Worm (Caenorhabditis elegans) whole organism, L2 larva: ENCODE results near the gene R107.9.

Experiments used
- F13H6.1 ChIP-seq: sonication (generic microtip); optimal IDR thresholded peaks from 2 replicates; lab custom pipeline; 2016; ENCODE audit warnings: missing genetic modification characterization, missing compliant biosample characterization
- R02D3.7 ChIP-seq: fragments of 150-350 bp; optimal IDR thresholded peaks from 2 replicates; lab custom pipeline; 2014; ENCODE audit warnings: missing biosample characterization, missing genetic modification characterization
- ZK546.5 ChIP-seq: sonication (generic microtip); optimal IDR thresholded peaks from 2 replicates; lab custom pipeline; 2017; ENCODE audit warnings: missing biosample characterization, missing genetic modification characterization
- alr-1 ChIP-seq: fragments of 150-350 bp; optimal IDR thresholded peaks from 2 replicates; lab custom pipeline; 2014; ENCODE audit warnings: missing biosample characterization, missing genetic modification characterization
- aly-2 ChIP-seq: fragments of 150-350 bp; optimal IDR thresholded peaks from 2 replicates; lab custom pipeline; 2014; ENCODE audit warnings: missing biosample characterization, missing genetic modification characterization
- ama-1 ChIP-seq: fragments of 150-350 bp; optimal IDR thresholded peaks from 2 replicates; lab custom pipeline; 2018; ENCODE audit warnings: inconsistent platforms
- blmp-1 ChIP-seq: sonication (generic microtip); optimal IDR thresholded peaks from 2 replicates; lab custom pipeline; 2017; ENCODE audit warnings: missing genetic modification characterization, mild to moderate bottlenecking, missing compliant biosample characterization, antibody characterized with exemption, moderate library complexity; ENCODE audit not compliant: insufficient read depth
- ceh-16 ChIP-seq: fragments of 150-350 bp; optimal IDR thresholded peaks from 2 replicates; lab custom pipeline; 2014; ENCODE audit warnings: missing biosample characterization, missing genetic modification characterization
- ceh-82 ChIP-seq: fragments of 150-350 bp; optimal IDR thresholded peaks from 2 replicates; lab custom pipeline; 2014; ENCODE audit warnings: missing biosample characterization, missing genetic modification characterization
- crh-2 ChIP-seq: sonication (generic microtip); optimal IDR thresholded peaks from 2 replicates; lab custom pipeline; 2017; ENCODE audit warnings: missing biosample characterization, missing genetic modification characterization
- elt-1 ChIP-seq: fragments of 150-350 bp; optimal IDR thresholded peaks from 2 replicates; lab custom pipeline; 2014; ENCODE audit warnings: missing biosample characterization, missing genetic modification characterization
- elt-3 ChIP-seq: sonication (generic microtip); optimal IDR thresholded peaks from 2 replicates; lab custom pipeline; 2017; ENCODE audit warnings: missing biosample characterization, missing genetic modification characterization
- fos-1 ChIP-seq: fragments of 150-350 bp; optimal IDR thresholded peaks from 2 replicates; lab custom pipeline; 2014; ENCODE audit warnings: missing biosample characterization, missing genetic modification characterization
- gmeb-1 ChIP-seq: fragments of 150-350 bp; optimal IDR thresholded peaks from 2 replicates; lab custom pipeline; 2014; ENCODE audit warnings: missing biosample characterization, missing genetic modification characterization
- lin-11 ChIP-seq: fragments of 150-350 bp; sonication (generic microtip); optimal IDR thresholded peaks from 2 replicates; lab custom pipeline; 2014; ENCODE audit warnings: missing biosample characterization, missing genetic modification characterization, inconsistent platforms, mixed read lengths
- lin-13 ChIP-seq: fragments of 150-350 bp; optimal IDR thresholded peaks from 2 replicates; lab custom pipeline; 2014; ENCODE audit warnings: missing biosample characterization, missing genetic modification reagents, missing genetic modification characterization
- lin-39 ChIP-seq: fragments of 150-350 bp; optimal IDR thresholded peaks from 2 replicates; lab custom pipeline; 2014; ENCODE audit warnings: missing biosample characterization, missing genetic modification reagents, missing genetic modification characterization
- lsy-2 ChIP-seq, 2 experiments: fragments of 150-350 bp in 1 of 2; sonication (generic microtip) in 1 of 2; optimal IDR thresholded peaks; 2 replicates each; lab custom pipeline; 2014 to 2017; ENCODE audit warnings: missing biosample characterization in 2 of 2, missing genetic modification characterization in 2 of 2
- mab-5 ChIP-seq: fragments of 150-350 bp; optimal IDR thresholded peaks from 2 replicates; lab custom pipeline; 2014; ENCODE audit warnings: missing biosample characterization, missing genetic modification characterization
- mbf-1 ChIP-seq: sonication (generic microtip); optimal IDR thresholded peaks from 2 replicates; lab custom pipeline; 2017; ENCODE audit warnings: missing biosample characterization, missing genetic modification characterization
- mdl-1 ChIP-seq, 2 experiments: fragments of 150-350 bp in 1 of 2; sonication (generic microtip) in 1 of 2; optimal IDR thresholded peaks; 2 replicates each; lab custom pipeline; 2017; ENCODE audit warnings: missing biosample characterization in 2 of 2, missing genetic modification characterization in 2 of 2
- nhr-11 ChIP-seq: fragments of 150-350 bp; optimal IDR thresholded peaks from 2 replicates; lab custom pipeline; 2014; ENCODE audit warnings: missing biosample characterization, missing genetic modification characterization
- nhr-12 ChIP-seq: fragments of 150-350 bp; optimal IDR thresholded peaks from 2 replicates; lab custom pipeline; 2014; ENCODE audit warnings: missing biosample characterization, missing genetic modification characterization
- nhr-23 ChIP-seq: fragments of 150-350 bp; optimal IDR thresholded peaks from 2 replicates; lab custom pipeline; 2014; ENCODE audit warnings: missing biosample characterization, missing genetic modification reagents, missing genetic modification characterization
- nhr-237 ChIP-seq: fragments of 150-350 bp; optimal IDR thresholded peaks from 2 replicates; lab custom pipeline; 2014; ENCODE audit warnings: missing biosample characterization, missing genetic modification characterization
- nhr-25 ChIP-seq: fragments of 150-350 bp; sonication (generic microtip); optimal IDR thresholded peaks from 3 replicates; lab custom pipeline; 2014; ENCODE audit warnings: missing biosample characterization, missing genetic modification characterization
- nhr-6 ChIP-seq: fragments of 150-350 bp; optimal IDR thresholded peaks from 2 replicates; lab custom pipeline; 2014; ENCODE audit warnings: missing biosample characterization, missing genetic modification characterization
- nhr-77 ChIP-seq: fragments of 150-350 bp; optimal IDR thresholded peaks from 2 replicates; lab custom pipeline; 2014; ENCODE audit warnings: missing biosample characterization, missing genetic modification characterization
- peb-1 ChIP-seq: fragments of 150-350 bp; optimal IDR thresholded peaks from 2 replicates; lab custom pipeline; 2014; ENCODE audit warnings: missing biosample characterization, missing genetic modification characterization
- sem-4 ChIP-seq: fragments of 150-350 bp; optimal IDR thresholded peaks from 2 replicates; lab custom pipeline; 2014; ENCODE audit warnings: missing biosample characterization, missing genetic modification reagents, missing genetic modification characterization
- skn-1 ChIP-seq: sonication (generic microtip); optimal IDR thresholded peaks from 2 replicates; lab custom pipeline; 2017; ENCODE audit warnings: missing biosample characterization, missing genetic modification characterization
- sma-3 ChIP-seq: sonication (generic microtip); optimal IDR thresholded peaks from 2 replicates; lab custom pipeline; 2016; ENCODE audit warnings: missing genetic modification reagents, missing genetic modification characterization, missing compliant biosample characterization
- sma-9 ChIP-seq, 2 experiments: fragments of 150-350 bp in 1 of 2; sonication (generic microtip) in 1 of 2; optimal IDR thresholded peaks; 2 replicates each; lab custom pipeline; 2014 to 2016; ENCODE audit warnings: missing genetic modification characterization in 2 of 2, mild to moderate bottlenecking in 1 of 2, missing biosample characterization in 1 of 2, missing compliant biosample characterization in 1 of 2, missing genetic modification reagents in 1 of 2, moderate library complexity in 1 of 2
- unc-39 ChIP-seq: fragments of 150-350 bp; optimal IDR thresholded peaks from 2 replicates; lab custom pipeline; 2014; ENCODE audit warnings: missing biosample characterization, missing genetic modification characterization
- unc-55 ChIP-seq: fragments of 150-350 bp; sonication (generic microtip); optimal IDR thresholded peaks from 3 replicates; lab custom pipeline; 2014; ENCODE audit warnings: missing biosample characterization, missing genetic modification reagents, missing genetic modification characterization
- zag-1 ChIP-seq: fragments of 150-350 bp; optimal IDR thresholded peaks from 2 replicates; lab custom pipeline; 2014; ENCODE audit warnings: missing biosample characterization, missing genetic modification characterization
- ztf-1 ChIP-seq: fragments of 200-800 bp; sonication (Bioruptor generic); conservative IDR thresholded peaks from 2 replicates; pipeline ENCODE4 v1.3.6; 2022; ENCODE audit warnings: missing genetic modification characterization, missing compliant biosample characterization
- ztf-4 ChIP-seq: fragments of 150-350 bp; optimal IDR thresholded peaks from 2 replicates; lab custom pipeline; 2014; ENCODE audit warnings: missing biosample characterization, missing genetic modification characterization

R107.9 gene

ce11 chrIII:9001491-9001890 lies 36.3 kb upstream of the R107.9 start:
- TF ChIP-seq unc-55 (GFP tag; lab: Kevin White, UChicago) (no peak), lin-39 (tag; lab: Kevin White, UChicago) (no peak), lin-13 (GFP tag; lab: Kevin White, UChicago) (no peak), elt-3 (no peak), unc-39 (no peak), sma-9 (GFP tag; optimal IDR thresholded peaks at IDR 0.05; lab: Kevin White, UChicago) (no peak), sma-9 (tag; optimal IDR thresholded peaks at IDR 0.05; lab: Kevin White, UChicago) (no peak), gmeb-1 (tag; lab: Kevin White, UChicago) (no peak), nhr-23 (tag; lab: Kevin White, UChicago) (no peak), lin-11 (tag; lab: Kevin White, UChicago) (no peak), ama-1 (lab: Kevin White, UChicago) (no peak), ztf-1 (GFP tag; lab: Robert Waterston, UW) (no peak), sem-4 (tag; lab: Kevin White, UChicago) (no peak)
- TF ChIP-seq, all 48 proteins: peak for 0

ce11 chrIII:9001899-9002298 lies 35.9 kb upstream of the R107.9 start, which contains the start of gene rpn-6.2:
Gene rpn-6.2 (minus strand): TSS chrIII:9001999.
- TF ChIP-seq sem-4 (tag; lab: Kevin White, UChicago), result no peak
- TF ChIP-seq lin-11 (tag; lab: Kevin White, UChicago), result no peak
- TF ChIP-seq unc-39, result no peak
- no peak for TF ChIP-seq F13H6.1 (tag; lab: Kevin White, UChicago)
- no peak for TF ChIP-seq mdl-1 (tag; optimal IDR thresholded peaks at IDR 0.05; lab: Kevin White, UChicago)
- TF ChIP-seq zag-1 (tag; lab: Kevin White, UChicago), result no peak
- TF ChIP-seq mab-5 (tag; lab: Kevin White, UChicago), result no peak
- TF ChIP-seq ceh-82, result no peak
- TF ChIP-seq nhr-25 (tag; lab: Kevin White, UChicago), result no peak
- TF ChIP-seq fos-1 (tag; lab: Kevin White, UChicago), result no peak
- no peak for TF ChIP-seq blmp-1 (tag; lab: Kevin White, UChicago)
- TF ChIP-seq nhr-6 (tag; lab: Kevin White, UChicago), result no peak
- TF ChIP-seq elt-3, result no peak

- no peak for TF ChIP-seq unc-55 (GFP tag; lab: Kevin White, UChicago)
- TF ChIP-seq crh-2 (tag; lab: Kevin White, UChicago), result no peak
- no peak for TF ChIP-seq sma-9 (GFP tag; optimal IDR thresholded peaks at IDR 0.05; lab: Kevin White, UChicago)
- TF ChIP-seq sma-9 (tag; optimal IDR thresholded peaks at IDR 0.05; lab: Kevin White, UChicago), result no peak
- no peak for TF ChIP-seq nhr-6 (tag; lab: Kevin White, UChicago)
- no peak for TF ChIP-seq nhr-11 (tag; lab: Kevin White, UChicago)
- no peak for TF ChIP-seq mdl-1 (tag; optimal IDR thresholded peaks at IDR 0.05; lab: Kevin White, UChicago)
- TF ChIP-seq gmeb-1 (tag; lab: Kevin White, UChicago), result no peak
- no peak for TF ChIP-seq skn-1
- no peak for TF ChIP-seq R02D3.7 (tag; lab: Kevin White, UChicago)
- no peak for TF ChIP-seq mbf-1 (tag; lab: Kevin White, UChicago)
- TF ChIP-seq nhr-25 (tag; lab: Kevin White, UChicago), result no peak
- TF ChIP-seq fos-1 (tag; lab: Kevin White, UChicago), result no peak
- no peak for TF ChIP-seq ZK546.5 (tag; lab: Kevin White, UChicago)
- no peak for TF ChIP-seq lin-39 (tag; lab: Kevin White, UChicago)
- TF ChIP-seq sma-3, result no peak
- TF ChIP-seq F13H6.1 (tag; lab: Kevin White, UChicago), result no peak
- TF ChIP-seq nhr-12 (tag; lab: Kevin White, UChicago), result no peak
Measured at ce11 chrIII:9002545-9002944, 35.2 kb upstream of the R107.9 start, which contains the start of the genes F59B2.15 and zif-1. Gene F59B2.15 (minus strand): TSS chrIII:9002645. Gene zif-1 (plus strand): TSS chrIII:9002779.

ce11 chrIII:9004658-9005057 lies 33.1 kb upstream of the R107.9 start:
- TF ChIP-seq skn-1 (no peak), nhr-12 (tag; lab: Kevin White, UChicago) (no peak), nhr-237 (tag; lab: Kevin White, UChicago) (no peak), ztf-4 (tag; lab: Kevin White, UChicago) (no peak), ceh-16 (tag; lab: Kevin White, UChicago) (no peak), ceh-82 (no peak), aly-2 (tag; lab: Kevin White, UChicago) (no peak), nhr-77 (tag; lab: Kevin White, UChicago) (no peak), R02D3.7 (tag; lab: Kevin White, UChicago) (no peak), ama-1 (lab: Kevin White, UChicago) (no peak), peb-1 (tag; lab: Kevin White, UChicago) (no peak), gmeb-1 (tag; lab: Kevin White, UChicago) (no peak), zag-1 (tag; lab: Kevin White, UChicago) (no peak), alr-1 (tag; lab: Kevin White, UChicago) (no peak), elt-1 (tag; lab: Kevin White, UChicago) (no peak), nhr-23 (tag; lab: Kevin White, UChicago) (no peak), lsy-2 (tag; optimal IDR thresholded peaks at IDR 0.05; lab: Kevin White, UChicago) (no peak), lin-13 (GFP tag; lab: Kevin White, UChicago) (no peak)
